Fruit fly (Drosophila melanogaster) whole organism, embryonic: ENCODE results near the gene CG10137.

Source experiments
- Atf-2 ChIP-seq: fragments of 200-800 bp; sonication (Bioruptor generic); optimal IDR thresholded peaks from 2 replicates; lab custom pipeline; 2016; ENCODE audit warnings: missing biosample characterization, missing genetic modification characterization
- B-H2 ChIP-seq: fragments of 200-800 bp; sonication (Bioruptor generic); optimal IDR thresholded peaks from 2 replicates; lab custom pipeline; 2018; ENCODE audit warnings: missing biosample characterization, mild to moderate bottlenecking, missing genetic modification characterization
- CG12236 ChIP-seq: fragments of 200-800 bp; sonication (Bioruptor generic); optimal IDR thresholded peaks from 2 replicates; lab custom pipeline; 2016; ENCODE audit warnings: missing biosample characterization, missing genetic modification characterization
- CG14014 ChIP-seq: fragments of 200-800 bp; sonication (Bioruptor generic); IDR thresholded peaks from 2 replicates; pipeline ENCODE4 v1.3.6; 2022; ENCODE audit warnings: missing biosample characterization, missing genetic modification characterization
- CG15269 ChIP-seq: fragments of 200-800 bp; sonication (Bioruptor generic); optimal IDR thresholded peaks from 2 replicates; lab custom pipeline; 2018; ENCODE audit warnings: missing biosample characterization, mild to moderate bottlenecking, missing genetic modification characterization, moderate library complexity
- CG15696 ChIP-seq: fragments of 200-800 bp; sonication (Bioruptor generic); optimal IDR thresholded peaks from 2 replicates; lab custom pipeline; 2019; ENCODE audit warnings: missing biosample characterization, mild to moderate bottlenecking, missing genetic modification characterization, moderate library complexity
- CG1603 ChIP-seq: fragments of 200-800 bp; sonication (Bioruptor generic); optimal IDR thresholded peaks from 2 replicates; lab custom pipeline; 2019; ENCODE audit warnings: missing biosample characterization, mild to moderate bottlenecking, missing genetic modification characterization, moderate library complexity
- CG17829 ChIP-seq: fragments of 200-800 bp; optimal IDR thresholded peaks from 2 replicates; lab custom pipeline; 2019; ENCODE audit warnings: missing biosample characterization, mild to moderate bottlenecking, missing genetic modification characterization, moderate library complexity
- CG1792 ChIP-seq: fragments of 200-800 bp; sonication (Bioruptor generic); optimal IDR thresholded peaks from 2 replicates; lab custom pipeline; 2016; ENCODE audit warnings: missing biosample characterization, missing genetic modification characterization
- CG18476 ChIP-seq: fragments of 200-800 bp; sonication (Bioruptor generic); optimal IDR thresholded peaks from 2 replicates; lab custom pipeline; 2016; ENCODE audit warnings: missing biosample characterization, mild to moderate bottlenecking, missing genetic modification characterization
- CG2116 ChIP-seq: fragments of 200-800 bp; sonication (Bioruptor generic); optimal IDR thresholded peaks from 3 replicates; lab custom pipeline; 2018; ENCODE audit warnings: missing biosample characterization, mild to moderate bottlenecking, missing genetic modification characterization
- CG30431 ChIP-seq: fragments of 200-800 bp; sonication (Bioruptor generic); optimal IDR thresholded peaks from 2 replicates; lab custom pipeline; 2017; ENCODE audit warnings: missing biosample characterization, missing genetic modification characterization
- CG4328 ChIP-seq: fragments of 200-800 bp; sonication (Bioruptor generic); optimal IDR thresholded peaks from 3 replicates; lab custom pipeline; 2017; ENCODE audit warnings: missing biosample characterization, missing genetic modification reagents, missing genetic modification characterization
- CG6654 ChIP-seq: fragments of 200-800 bp; sonication (Bioruptor generic); optimal IDR thresholded peaks from 2 replicates; lab custom pipeline; 2017; ENCODE audit warnings: missing biosample characterization, mild to moderate bottlenecking, missing genetic modification characterization
- CG7357 ChIP-seq: fragments of 200-800 bp; sonication (Bioruptor generic); IDR thresholded peaks from 3 replicates; pipeline ENCODE4 v1.3.6; 2022; ENCODE audit warnings: missing biosample characterization, missing genetic modification characterization
- CG7839 ChIP-seq: fragments of 200-800 bp; sonication (Bioruptor generic); optimal IDR thresholded peaks from 3 replicates; lab custom pipeline; 2018; ENCODE audit warnings: missing biosample characterization, mild to moderate bottlenecking, missing genetic modification characterization, moderate library complexity
- CG8290 ChIP-seq, 3 experiments: fragments of 200-800 bp; sonication (Bioruptor generic); optimal IDR thresholded peaks; 2 replicates each; lab custom pipeline; 2016 to 2019; ENCODE audit warnings: missing biosample characterization in 3 of 3, missing genetic modification characterization in 3 of 3, mild to moderate bottlenecking in 2 of 3, moderate library complexity in 1 of 3
- CTCF ChIP-seq: fragments of 200-800 bp; sonication (Bioruptor generic); optimal IDR thresholded peaks from 2 replicates; lab custom pipeline; 2017; ENCODE audit warnings: missing biosample characterization, mild to moderate bottlenecking, missing genetic modification characterization, moderate library complexity
- Chrac-16 ChIP-seq: fragments of 200-800 bp; sonication (Bioruptor generic); optimal IDR thresholded peaks from 3 replicates; lab custom pipeline; 2016; ENCODE audit warnings: missing biosample characterization, missing genetic modification characterization
- D ChIP-seq, 2 experiments: fragments of 200-800 bp in 1 of 2; fragments of >200 bp in 1 of 2; sonication (Bioruptor generic) in 1 of 2; optimal IDR thresholded peaks; 2 replicates in 1 of 2; 3 replicates in 1 of 2; lab custom pipeline; 2017; ENCODE audit warnings: mild to moderate bottlenecking in 1 of 2, missing biosample characterization in 1 of 2, missing genetic modification characterization in 1 of 2, missing genetic modification reagents in 1 of 2
- Drgx ChIP-seq: fragments of 200-800 bp; sonication (Bioruptor generic); IDR thresholded peaks from 2 replicates; pipeline ENCODE4 v1.3.6; 2022; ENCODE audit warnings: missing biosample characterization, missing genetic modification characterization
- HmgD ChIP-seq: fragments of 200-800 bp; sonication (Bioruptor generic); optimal IDR thresholded peaks from 3 replicates; lab custom pipeline; 2016; ENCODE audit warnings: missing biosample characterization, missing genetic modification characterization
- Max ChIP-seq: fragments of 200-800 bp; sonication (Bioruptor generic); optimal IDR thresholded peaks from 2 replicates; lab custom pipeline; 2016; ENCODE audit warnings: missing biosample characterization, mild to moderate bottlenecking, missing genetic modification characterization
- NK7.1 ChIP-seq: fragments of 200-800 bp; sonication (Bioruptor generic); optimal IDR thresholded peaks from 3 replicates; lab custom pipeline; 2016; ENCODE audit warnings: missing biosample characterization, missing genetic modification characterization
- Oli ChIP-seq: fragments of 200-800 bp; sonication (Bioruptor generic); optimal IDR thresholded peaks from 2 replicates; lab custom pipeline; 2018; ENCODE audit warnings: missing biosample characterization, mild to moderate bottlenecking, missing genetic modification characterization, moderate library complexity
- Rx ChIP-seq: fragments of 200-800 bp; sonication (Bioruptor generic); IDR thresholded peaks from 2 replicates; pipeline ENCODE4 v1.3.6; 2022; ENCODE audit warnings: missing biosample characterization, missing genetic modification characterization
- Trl ChIP-seq, 3 experiments: fragments of >200 bp in 2 of 3; fragments of 200-800 bp in 1 of 3; sonication (Bioruptor generic) in 1 of 3; optimal IDR thresholded peaks; 2 replicates in 1 of 3; 3 replicates in 2 of 3; lab custom pipeline; 2016 to 2017; ENCODE audit warnings: missing biosample characterization in 1 of 3, missing genetic modification characterization in 1 of 3
- abd-A ChIP-seq: fragments of 200-800 bp; sonication (Bioruptor generic); optimal IDR thresholded peaks from 3 replicates; lab custom pipeline; 2019; ENCODE audit warnings: missing biosample characterization, mild to moderate bottlenecking, missing genetic modification characterization, moderate library complexity
- al ChIP-seq: fragments of 200-800 bp; sonication (Bioruptor generic); IDR thresholded peaks from 2 replicates; pipeline ENCODE4 v1.3.6; 2022; ENCODE audit warnings: missing biosample characterization, missing genetic modification characterization
- amos ChIP-seq: fragments of 200-800 bp; sonication (Bioruptor generic); IDR thresholded peaks from 2 replicates; pipeline ENCODE4 v1.3.6; 2022; ENCODE audit warnings: missing biosample characterization, missing genetic modification characterization; ENCODE audit not compliant: partially characterized antibody
- bcd ChIP-seq: fragments of 200-800 bp; sonication (Bioruptor generic); optimal IDR thresholded peaks from 2 replicates; lab custom pipeline; 2017; ENCODE audit warnings: missing biosample characterization, mild to moderate bottlenecking, missing genetic modification characterization
- bigmax ChIP-seq: fragments of 200-800 bp; sonication (Bioruptor generic); optimal IDR thresholded peaks from 2 replicates; lab custom pipeline; 2018; ENCODE audit warnings: missing biosample characterization, mild to moderate bottlenecking, missing genetic modification characterization
- br ChIP-seq: fragments of >200 bp; optimal IDR thresholded peaks from 2 replicates; lab custom pipeline; 2017
- chinmo ChIP-seq: fragments of 200-800 bp; sonication (Bioruptor generic); IDR thresholded peaks from 4 replicates; pipeline ENCODE4 v1.3.6; 2022; ENCODE audit warnings: missing biosample characterization, missing genetic modification characterization; ENCODE audit not compliant: partially characterized antibody
- fd102C ChIP-seq: fragments of 200-800 bp; sonication (Bioruptor generic); optimal IDR thresholded peaks from 2 replicates; lab custom pipeline; 2018; ENCODE audit warnings: missing biosample characterization, mild to moderate bottlenecking, missing genetic modification characterization, moderate library complexity
- kay ChIP-seq: fragments of 200-800 bp; sonication (Bioruptor generic); optimal IDR thresholded peaks from 2 replicates; lab custom pipeline; 2016; ENCODE audit warnings: missing biosample characterization, missing genetic modification characterization
- ken ChIP-seq: fragments of 200-800 bp; sonication (Bioruptor generic); IDR thresholded peaks from 3 replicates; pipeline ENCODE4 v1.3.6; 2022; ENCODE audit warnings: missing biosample characterization, missing genetic modification characterization
- kni ChIP-seq: fragments of 200-800 bp; sonication (Bioruptor generic); optimal IDR thresholded peaks from 3 replicates; lab custom pipeline; 2017; ENCODE audit warnings: mild to moderate bottlenecking, missing biosample characterization, missing genetic modification reagents, missing genetic modification characterization
- mam ChIP-seq: fragments of 200-800 bp; sonication (Bioruptor generic); optimal IDR thresholded peaks from 3 replicates; lab custom pipeline; 2016; ENCODE audit warnings: missing biosample characterization, missing genetic modification characterization
- mirr ChIP-seq: fragments of 200-800 bp; sonication (Bioruptor generic); optimal IDR thresholded peaks from 3 replicates; lab custom pipeline; 2018; ENCODE audit warnings: missing biosample characterization, mild to moderate bottlenecking, missing genetic modification characterization
- nau ChIP-seq: fragments of 200-800 bp; sonication (Bioruptor generic); optimal IDR thresholded peaks from 3 replicates; lab custom pipeline; 2017; ENCODE audit warnings: missing biosample characterization, mild to moderate bottlenecking, missing genetic modification characterization, missing genetic modification reagents
- nmo ChIP-seq: fragments of 200-800 bp; sonication (Bioruptor generic); optimal IDR thresholded peaks from 2 replicates; lab custom pipeline; 2018; ENCODE audit warnings: missing biosample characterization, mild to moderate bottlenecking, missing genetic modification characterization, moderate library complexity
- otp ChIP-seq: fragments of 200-800 bp; sonication (Bioruptor generic); IDR thresholded peaks from 3 replicates; pipeline ENCODE4, ENCODE4 v1.3.6; 2022; ENCODE audit warnings: missing biosample characterization, missing genetic modification characterization
- ranshi ChIP-seq: fragments of 200-800 bp; sonication (Bioruptor generic); IDR thresholded peaks from 2 replicates; pipeline ENCODE4 v1.3.6; 2022; ENCODE audit warnings: missing biosample characterization, missing genetic modification characterization
- row ChIP-seq: fragments of 200-800 bp; sonication (Bioruptor generic); IDR thresholded peaks from 3 replicates; pipeline ENCODE4 v1.3.6; 2022; ENCODE audit warnings: missing biosample characterization, missing genetic modification characterization
- scrt ChIP-seq: fragments of 200-800 bp; sonication (Bioruptor generic); optimal IDR thresholded peaks from 2 replicates; lab custom pipeline; 2018; ENCODE audit warnings: missing biosample characterization, mild to moderate bottlenecking, missing genetic modification characterization, moderate library complexity
- sisA ChIP-seq: fragments of 200-800 bp; sonication (Bioruptor generic); IDR thresholded peaks from 2 replicates; pipeline ENCODE4 v1.3.6; 2022; ENCODE audit warnings: missing biosample characterization, missing genetic modification characterization
- ttk ChIP-seq: fragments of 200-800 bp; sonication (Bioruptor generic); IDR thresholded peaks from 2 replicates; pipeline ENCODE4 v2.1.2; 2022; ENCODE audit warnings: missing biosample characterization, missing genetic modification characterization
- yki ChIP-seq: fragments of >200 bp; optimal IDR thresholded peaks from 3 replicates; lab custom pipeline; 2018
- zfh2 ChIP-seq: fragments of 200-800 bp; sonication (Bioruptor generic); optimal IDR thresholded peaks from 2 replicates; lab custom pipeline; 2016; ENCODE audit warnings: missing biosample characterization, missing genetic modification characterization

CG10137 gene

dm6 chr2L:19577187-19577765 is 50.8 kb downstream of the CG10137 start, which contains the start of the genes spi and msb1l (continued):
- no peak for TF ChIP-seq fd102C
- TF ChIP-seq Trl (optimal IDR thresholded peaks at IDR 0.05; lab: Kevin White, UChicago), result no peak
- no peak for TF ChIP-seq Trl (GFP tag; optimal IDR thresholded peaks at IDR 0.05; lab: Kevin White, UChicago)
- peak; percentile 62 for TF ChIP-seq CG15696 (tag; lab: Kevin White, UChicago)
- TF ChIP-seq bcd (GFP tag; lab: Kevin White, UChicago), result peak; percentile 34
- no peak for TF ChIP-seq CG14014
- no peak for TF ChIP-seq scrt (GFP tag; lab: Kevin White, UChicago)
- TF ChIP-seq Drgx (GFP tag; lab: Robert Waterston, UW), result no peak
- TF ChIP-seq Chrac-16 (GFP tag; lab: Kevin White, UChicago), result peak; percentile 54
- peak; percentile 82 for TF ChIP-seq nmo (GFP tag; lab: Kevin White, UChicago)
- no peak for TF ChIP-seq CTCF
- TF ChIP-seq kay (GFP tag; lab: Kevin White, UChicago), result no peak
- TF ChIP-seq al (GFP tag; lab: Robert Waterston, UW), result peak; percentile 55
- TF ChIP-seq Oli (tag; lab: Kevin White, UChicago), result peak; percentile 22
- peak; percentile 66 for TF ChIP-seq CG8290 (GFP tag; optimal IDR thresholded peaks at IDR 0.05; lab: Kevin White, UChicago)
- TF ChIP-seq CG8290 (tag; optimal IDR thresholded peaks at IDR 0.05; lab: Kevin White, UChicago), result peak in 1 of 2 experiments; percentile 33
- no peak for TF ChIP-seq ttk (GFP tag; lab: Robert Waterston, UW)
- TF ChIP-seq ranshi (GFP tag; lab: Robert Waterston, UW), result no peak
- TF ChIP-seq HmgD, result no peak
- no peak for TF ChIP-seq Rx
- TF ChIP-seq otp (GFP tag; lab: Robert Waterston, UW), result 0 out of 3 replicates have a peak, but pooled peaks have one; percentile 5
- peak; percentile 64 for TF ChIP-seq CG17829 (tag; lab: Kevin White, UChicago)
- TF ChIP-seq zfh2, result peak; percentile 59
- TF ChIP-seq chinmo (GFP tag; lab: Robert Waterston, UW), result no peak
- TF ChIP-seq yki (lab: Kevin White, UChicago), result no peak
- TF ChIP-seq CG2116 (GFP tag; lab: Kevin White, UChicago), result peak; percentile 42
- TF ChIP-seq B-H2, result peak; percentile 71
- TF ChIP-seq NK7.1 (GFP tag; lab: Kevin White, UChicago), result no peak
- TF ChIP-seq CG7839 (tag; lab: Kevin White, UChicago), result peak; percentile 62
- TF ChIP-seq bigmax (GFP tag; lab: Kevin White, UChicago), result no peak
- no peak for TF ChIP-seq CG1603 (tag; lab: Kevin White, UChicago)
- no peak for TF ChIP-seq CG18476 (GFP tag; lab: Kevin White, UChicago)
- peak; percentile 81 for TF ChIP-seq row (GFP tag; lab: Robert Waterston, UW)
- no peak for TF ChIP-seq abd-A (tag; lab: Kevin White, UChicago)
- TF ChIP-seq CG30431 (GFP tag; lab: Kevin White, UChicago), result no peak
- TF ChIP-seq Max (GFP tag; lab: Kevin White, UChicago), result no peak
- TF ChIP-seq mirr (GFP tag; lab: Kevin White, UChicago), result no peak
- TF ChIP-seq kni, result no peak
- no peak for TF ChIP-seq CG6654 (GFP tag; lab: Kevin White, UChicago)
- TF ChIP-seq D (optimal IDR thresholded peaks at IDR 0.05; lab: Kevin White, UChicago), result no peak
- no peak for TF ChIP-seq D (GFP tag; optimal IDR thresholded peaks at IDR 0.05; lab: Kevin White, UChicago)
- TF ChIP-seq CG15269 (tag; lab: Kevin White, UChicago), result peak; percentile 55
- peak; percentile 67 for TF ChIP-seq amos
- peak; percentile 15; the same call in 1 of the 3 replicates for TF ChIP-seq CG7357 (GFP tag; lab: Robert Waterston, UW)
- no peak for TF ChIP-seq br (lab: Kevin White, UChicago)
- TF ChIP-seq Atf-2 (GFP tag; lab: Kevin White, UChicago), result no peak
- peak; percentile 35 for TF ChIP-seq mam (GFP tag; lab: Kevin White, UChicago)
- TF ChIP-seq CG1792, result no peak
- no peak; the same call in 2 of the 3 replicates for TF ChIP-seq ken (GFP tag; lab: Robert Waterston, UW)
- no peak for TF ChIP-seq nau (GFP tag; lab: Kevin White, UChicago)
- peak; percentile 49; the same call in 1 of the 2 replicates for TF ChIP-seq sisA (GFP tag; lab: Robert Waterston, UW)
- TF ChIP-seq CG4328, result no peak
- no peak for TF ChIP-seq CG12236 (GFP tag; lab: Kevin White, UChicago)
